Fruit fly (Drosophila melanogaster) whole organism, wandering third instar larva: ENCODE measurements around the gene CG4362.

ENCODE experiments used
- br ChIP-seq: fragments of 200-800 bp; sonication (Bioruptor generic); optimal IDR thresholded peaks from 2 replicates; lab custom pipeline; 2016; ENCODE audit warnings: missing biosample characterization, missing genetic modification characterization
- usp ChIP-seq: fragments of >200 bp; optimal IDR thresholded peaks from 2 replicates; lab custom pipeline; 2017; ENCODE audit warnings: missing biosample characterization, missing genetic modification characterization

dm6 chr3R:20310905-20311304 is 3.6 kb upstream of the CG4362 start:
- TF ChIP-seq br (GFP tag; lab: Kevin White, UChicago) (peak; percentile 11), usp (GFP tag; lab: Kevin White, UChicago) (no peak)
